Fruit fly (Drosophila melanogaster) whole organism, prepupa: ENCODE measurements around the gene Syx18.
A peak's percentile ranks its signal among the peaks of the same experiment; 100 is the strongest.

Experiments
- Blimp-1 ChIP-seq: fragments of 200-800 bp; sonication (Bioruptor generic); optimal IDR thresholded peaks from 3 replicates; lab custom pipeline; 2017; ENCODE audit warnings: missing biosample characterization, missing genetic modification characterization, mild to moderate bottlenecking, moderate library complexity, missing genetic modification reagents
- CG10669 ChIP-seq: fragments of 200-800 bp; sonication (Bioruptor generic); optimal IDR thresholded peaks from 3 replicates; lab custom pipeline; 2018; ENCODE audit warnings: missing biosample characterization, mild to moderate bottlenecking, missing genetic modification characterization, moderate library complexity
- CG11902 ChIP-seq: fragments of 200-800 bp; sonication (Bioruptor generic); optimal IDR thresholded peaks from 3 replicates; lab custom pipeline; 2016; ENCODE audit warnings: missing biosample characterization, missing genetic modification characterization
- CG1621 ChIP-seq: fragments of 200-800 bp; sonication (Bioruptor generic); optimal IDR thresholded peaks from 3 replicates; lab custom pipeline; 2018; ENCODE audit warnings: missing biosample characterization, mild to moderate bottlenecking, missing genetic modification characterization
- CG16779 ChIP-seq: fragments of 200-800 bp; sonication (Bioruptor generic); optimal IDR thresholded peaks from 3 replicates; lab custom pipeline; 2017; ENCODE audit warnings: missing biosample characterization, mild to moderate bottlenecking, missing genetic modification characterization
- CG32006 ChIP-seq: fragments of 200-800 bp; sonication (Bioruptor generic); optimal IDR thresholded peaks from 3 replicates; lab custom pipeline; 2017; ENCODE audit warnings: missing biosample characterization, mild to moderate bottlenecking, missing genetic modification characterization
- CG3919 ChIP-seq: fragments of 200-800 bp; sonication (Bioruptor generic); optimal IDR thresholded peaks from 3 replicates; lab custom pipeline; 2016; ENCODE audit warnings: missing biosample characterization, missing genetic modification characterization
- CG4318 ChIP-seq: fragments of 200-800 bp; sonication (Bioruptor generic); optimal IDR thresholded peaks from 3 replicates; lab custom pipeline; 2017; ENCODE audit warnings: missing biosample characterization, mild to moderate bottlenecking, missing genetic modification characterization
- CG6163 ChIP-seq: fragments of 200-800 bp; sonication (Bioruptor generic); IDR thresholded peaks from 3 replicates; pipeline ENCODE4 v1.3.6; 2022; ENCODE audit warnings: missing biosample characterization, missing genetic modification characterization
- CG6276 ChIP-seq: fragments of 200-800 bp; sonication (Bioruptor generic); optimal IDR thresholded peaks from 2 replicates; lab custom pipeline; 2017; ENCODE audit warnings: missing biosample characterization, mild to moderate bottlenecking, missing genetic modification characterization
- CG6792 ChIP-seq: fragments of 200-800 bp; sonication (Bioruptor generic); optimal IDR thresholded peaks from 3 replicates; lab custom pipeline; 2016; ENCODE audit warnings: missing biosample characterization, missing genetic modification characterization
- CG6808 ChIP-seq: fragments of 200-800 bp; sonication (Bioruptor generic); optimal IDR thresholded peaks from 3 replicates; lab custom pipeline; 2017; ENCODE audit warnings: missing biosample characterization, missing genetic modification characterization, mild to moderate bottlenecking, moderate library complexity, missing genetic modification reagents
- CG6854 ChIP-seq: fragments of 200-800 bp; sonication (Bioruptor generic); optimal IDR thresholded peaks from 2 replicates; lab custom pipeline; 2017; ENCODE audit warnings: missing biosample characterization, mild to moderate bottlenecking, missing genetic modification characterization
- CG8119 ChIP-seq: fragments of 200-800 bp; sonication (Bioruptor generic); IDR thresholded peaks from 3 replicates; pipeline ENCODE4 v1.3.6; 2022; ENCODE audit warnings: missing biosample characterization, missing genetic modification characterization
- CG9139 ChIP-seq: fragments of 200-800 bp; sonication (Bioruptor generic); optimal IDR thresholded peaks from 3 replicates; lab custom pipeline; 2017; ENCODE audit warnings: missing biosample characterization, mild to moderate bottlenecking, missing genetic modification characterization
- Eip78C ChIP-seq: fragments of 200-800 bp; sonication (Bioruptor generic); peaks from one replicate; lab custom pipeline; 2016; ENCODE audit warnings: missing biosample characterization, missing genetic modification characterization
- Eip93F ChIP-seq: fragments of 200-800 bp; sonication (Bioruptor generic); optimal IDR thresholded peaks from 2 replicates; lab custom pipeline; 2016; ENCODE audit warnings: missing biosample characterization, mild to moderate bottlenecking, missing genetic modification characterization
- Hr39 ChIP-seq: fragments of 200-800 bp; sonication (Bioruptor generic); optimal IDR thresholded peaks from 2 replicates; lab custom pipeline; 2016; ENCODE audit warnings: missing biosample characterization, missing genetic modification characterization
- Met ChIP-seq: fragments of 200-800 bp; sonication (Bioruptor generic); optimal IDR thresholded peaks from 3 replicates; lab custom pipeline; 2016; ENCODE audit warnings: missing biosample characterization, missing genetic modification characterization
- Sox102F ChIP-seq: fragments of 200-800 bp; sonication (Bioruptor generic); optimal IDR thresholded peaks from 2 replicates; lab custom pipeline; 2016; ENCODE audit warnings: missing biosample characterization, mild to moderate bottlenecking, missing genetic modification characterization
- Sox14 ChIP-seq: fragments of 200-800 bp; sonication (Bioruptor generic); optimal IDR thresholded peaks from 3 replicates; lab custom pipeline; 2016; ENCODE audit warnings: missing biosample characterization, missing genetic modification characterization
- Sox15 ChIP-seq: fragments of 200-800 bp; sonication (Bioruptor generic); optimal IDR thresholded peaks from 3 replicates; lab custom pipeline; 2016; ENCODE audit warnings: missing biosample characterization, missing genetic modification characterization
- acj6 ChIP-seq: fragments of 200-800 bp; sonication (Bioruptor generic); optimal IDR thresholded peaks from 3 replicates; lab custom pipeline; 2016; ENCODE audit warnings: missing biosample characterization, missing genetic modification characterization
- cyc ChIP-seq: fragments of 200-800 bp; sonication (Bioruptor generic); optimal IDR thresholded peaks from 3 replicates; lab custom pipeline; 2016; ENCODE audit warnings: missing biosample characterization, missing genetic modification characterization
- dac ChIP-seq: fragments of 200-800 bp; sonication (Bioruptor generic); optimal IDR thresholded peaks from 2 replicates; lab custom pipeline; 2017; ENCODE audit warnings: missing biosample characterization, mild to moderate bottlenecking, missing genetic modification characterization
- dsx ChIP-seq: fragments of 200-800 bp; optimal IDR thresholded peaks from 3 replicates; lab custom pipeline; 2019; ENCODE audit warnings: missing biosample characterization, mild to moderate bottlenecking, missing genetic modification characterization, moderate library complexity; ENCODE audit not compliant: poor library complexity, severe bottlenecking
- esn ChIP-seq: fragments of 200-800 bp; sonication (Bioruptor generic); optimal IDR thresholded peaks from 2 replicates; lab custom pipeline; 2016; ENCODE audit warnings: missing biosample characterization, mild to moderate bottlenecking, missing genetic modification characterization, moderate library complexity
- fkh ChIP-seq: fragments of 200-800 bp; sonication (Bioruptor generic); optimal IDR thresholded peaks from 3 replicates; lab custom pipeline; 2017; ENCODE audit warnings: missing biosample characterization, mild to moderate bottlenecking, missing genetic modification characterization, moderate library complexity
- lz ChIP-seq: fragments of 200-800 bp; sonication (Bioruptor generic); optimal IDR thresholded peaks from 3 replicates; lab custom pipeline; 2016; ENCODE audit warnings: missing biosample characterization, missing genetic modification characterization
- net ChIP-seq: fragments of 200-800 bp; sonication (Bioruptor generic); optimal IDR thresholded peaks from 3 replicates; lab custom pipeline; 2016; ENCODE audit warnings: missing biosample characterization, missing genetic modification characterization
- salr ChIP-seq, 2 experiments: fragments of 200-800 bp; sonication (Bioruptor generic); optimal IDR thresholded peaks; 3 replicates each; lab custom pipeline; 2016 to 2018; ENCODE audit warnings: missing biosample characterization in 2 of 2, missing genetic modification characterization in 2 of 2, mild to moderate bottlenecking in 1 of 2
- ss ChIP-seq, 2 experiments: fragments of 200-800 bp; sonication (Bioruptor generic); optimal IDR thresholded peaks; 2 replicates in 1 of 2; 3 replicates in 1 of 2; lab custom pipeline; 2017 to 2018; ENCODE audit warnings: mild to moderate bottlenecking in 2 of 2, missing biosample characterization in 2 of 2, missing genetic modification characterization in 2 of 2, moderate library complexity in 1 of 2
- svp ChIP-seq: fragments of 200-800 bp; sonication (Bioruptor generic); peaks from one replicate; lab custom pipeline; 2016; ENCODE audit warnings: missing biosample characterization, missing genetic modification characterization
- topi ChIP-seq: fragments of 200-800 bp; sonication (Bioruptor generic); optimal IDR thresholded peaks from 3 replicates; lab custom pipeline; 2016; ENCODE audit warnings: missing biosample characterization, missing genetic modification characterization
- vri ChIP-seq: fragments of 200-800 bp; sonication (Bioruptor generic); optimal IDR thresholded peaks from 3 replicates; lab custom pipeline; 2016; ENCODE audit warnings: missing biosample characterization, mild to moderate bottlenecking, missing genetic modification characterization

Gene Syx18

DNA sequence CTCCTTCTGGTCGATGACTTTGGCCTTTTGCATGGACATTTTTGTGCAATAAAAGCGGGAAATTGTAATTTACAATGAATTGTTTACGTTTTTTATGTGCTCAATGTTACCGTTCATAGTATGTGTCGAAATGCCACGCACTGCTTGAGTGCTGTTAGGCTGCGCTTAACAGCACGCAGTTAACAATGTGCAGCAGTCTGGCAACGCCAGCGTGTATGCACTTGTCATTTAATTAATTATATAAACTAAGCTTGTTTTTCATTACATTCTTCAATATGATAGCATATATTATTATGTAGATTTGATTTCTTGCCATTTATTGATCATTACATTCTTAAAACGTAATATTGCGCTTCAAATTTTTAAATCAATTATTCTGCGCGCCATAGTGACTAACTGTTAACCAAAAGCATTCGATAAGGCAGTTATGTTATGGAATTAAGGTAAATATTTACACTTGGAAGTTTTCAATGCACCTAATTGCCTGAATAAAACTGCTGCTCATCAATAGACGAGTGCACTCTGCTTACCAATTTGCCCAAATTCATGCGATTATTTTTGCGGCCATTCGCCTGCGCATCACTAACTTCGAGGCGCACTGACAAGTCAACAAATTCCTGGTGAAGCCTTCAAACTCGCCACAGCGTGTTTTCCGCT lies 40.2 kb downstream of the Syx18 start, which contains the start of the genes CG13625 and mld (continued):
- TF ChIP-seq Sox15 (GFP tag; lab: Kevin White, UChicago): no peak
- peak; percentile 31 for TF ChIP-seq Met (GFP tag; lab: Kevin White, UChicago)
- no peak for TF ChIP-seq CG4318
- TF ChIP-seq CG10669 (GFP tag; lab: Kevin White, UChicago): no peak
- no peak for TF ChIP-seq CG8119
- TF ChIP-seq topi (GFP tag; lab: Kevin White, UChicago): peak; percentile 31
- no peak for TF ChIP-seq CG11902 (GFP tag; lab: Kevin White, UChicago)
- peak; percentile 91 for TF ChIP-seq fkh (GFP tag; lab: Kevin White, UChicago)
- peak; percentile 56 for TF ChIP-seq esn (GFP tag; lab: Kevin White, UChicago)
- TF ChIP-seq CG6854 (GFP tag; lab: Kevin White, UChicago): no peak
- no peak for TF ChIP-seq Blimp-1 (GFP tag; lab: Kevin White, UChicago)
- TF ChIP-seq vri (GFP tag; lab: Kevin White, UChicago): no peak
- TF ChIP-seq net: no peak
- peak; percentile 11 for TF ChIP-seq Sox14 (GFP tag; lab: Kevin White, UChicago)
- TF ChIP-seq CG32006 (GFP tag; lab: Kevin White, UChicago): peak; percentile 11
- TF ChIP-seq ss (GFP tag; optimal IDR thresholded peaks at IDR 0.05; lab: Kevin White, UChicago): no peak
- TF ChIP-seq Eip93F (GFP tag; lab: Kevin White, UChicago): no peak
- no peak for TF ChIP-seq dac (GFP tag; lab: Kevin White, UChicago)
- TF ChIP-seq salr (GFP tag; optimal IDR thresholded peaks at IDR 0.05; lab: Kevin White, UChicago): no peak

DNA sequence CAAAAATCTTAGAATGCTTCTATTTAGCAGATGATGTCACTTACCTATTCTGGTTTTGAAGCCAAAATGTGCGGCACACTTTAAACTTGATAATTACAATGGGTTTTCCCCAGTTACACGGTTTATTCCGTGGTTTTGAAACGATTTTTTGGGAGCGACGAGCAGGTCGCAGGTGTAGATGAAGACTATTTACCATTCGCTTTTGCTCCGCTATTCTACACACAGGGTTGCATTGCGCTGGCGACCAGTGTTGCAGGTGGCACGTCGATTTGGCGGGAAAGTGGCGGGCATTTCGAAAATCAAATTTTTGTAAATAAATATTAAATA lies 42.7 kb downstream of the Syx18 start, which contains the start of gene REPTOR:
REPTOR (minus strand) TSS at position 196 of the 327 bp plus-strand sequence.
- peak; percentile 37 for TF ChIP-seq CG3919
- no peak for TF ChIP-seq CG9139
- peak; percentile 38 for TF ChIP-seq vri (GFP tag; lab: Kevin White, UChicago)
- TF ChIP-seq lz: peak; percentile 3
- no peak for TF ChIP-seq Hr39
- TF ChIP-seq esn (GFP tag; lab: Kevin White, UChicago): peak; percentile 33
- peak; percentile 16 for TF ChIP-seq CG16779 (tag; lab: Kevin White, UChicago)
- no peak for TF ChIP-seq CG6163 (GFP tag; lab: Robert Waterston, UW)
- TF ChIP-seq CG6792 (GFP tag; lab: Kevin White, UChicago): peak; percentile 1
- peak; percentile 36 for TF ChIP-seq Eip78C (GFP tag; lab: Kevin White, UChicago)
- peak; percentile 21 for TF ChIP-seq dsx (GFP tag; lab: Kevin White, UChicago)
- no peak for TF ChIP-seq CG1621
- no peak for TF ChIP-seq CG6276
- TF ChIP-seq Sox102F (GFP tag; lab: Kevin White, UChicago): peak; percentile 34
- peak; percentile 21 for TF ChIP-seq Met (GFP tag; lab: Kevin White, UChicago)
- TF ChIP-seq Blimp-1 (GFP tag; lab: Kevin White, UChicago): no peak
- TF ChIP-seq cyc: peak; percentile 2
- peak; percentile 13 for TF ChIP-seq CG6808
- peak; percentile 31 for TF ChIP-seq Sox14 (GFP tag; lab: Kevin White, UChicago)
- TF ChIP-seq fkh (GFP tag; lab: Kevin White, UChicago): peak; percentile 86
- no peak for TF ChIP-seq svp
- TF ChIP-seq Sox15 (GFP tag; lab: Kevin White, UChicago): no peak
- peak; percentile 6 for TF ChIP-seq acj6
- peak; percentile 30 for TF ChIP-seq Eip93F (GFP tag; lab: Kevin White, UChicago)
- peak; percentile 2 for TF ChIP-seq topi (GFP tag; lab: Kevin White, UChicago)
